Fruit fly (Drosophila melanogaster) whole organism, wandering third instar larva: Measurements from ENCODE around the gene CG4022.

Experiments
- Abd-B ChIP-seq: fragments of >200 bp; optimal IDR thresholded peaks from 2 replicates; lab custom pipeline; 2017; ENCODE audit warnings: missing biosample characterization, missing genetic modification characterization
- CG9705 ChIP-seq: fragments of 200-800 bp; sonication (Bioruptor generic); optimal IDR thresholded peaks from 2 replicates; lab custom pipeline; 2018; ENCODE audit warnings: missing biosample characterization, mild to moderate bottlenecking, missing genetic modification characterization
- Jra ChIP-seq: sonication (Bioruptor generic); optimal IDR thresholded peaks from 2 replicates; lab custom pipeline; 2016; ENCODE audit warnings: missing biosample characterization, missing genetic modification characterization
- Myc ChIP-seq: fragments of >200 bp; optimal IDR thresholded peaks from 2 replicates; lab custom pipeline; 2017
- br ChIP-seq: fragments of 200-800 bp; sonication (Bioruptor generic); optimal IDR thresholded peaks from 2 replicates; lab custom pipeline; 2016; ENCODE audit warnings: missing biosample characterization, missing genetic modification characterization
- dl ChIP-seq, 2 experiments: fragments of 175-275, 200-275 bp in 1 of 2; fragments of 200-275 bp in 1 of 2; sonication (Bioruptor generic); optimal IDR thresholded peaks; lab custom pipeline; 2018; ENCODE audit warnings: mild to moderate bottlenecking in 2 of 2, missing biosample characterization in 2 of 2, missing genetic modification characterization in 2 of 2, moderate library complexity in 2 of 2; ENCODE audit not compliant: partially characterized antibody in 2 of 2, insufficient read depth in 1 of 2
- dsf ChIP-seq: sonication (Bioruptor generic); optimal IDR thresholded peaks from 2 replicates; lab custom pipeline; 2016; ENCODE audit warnings: missing biosample characterization, missing genetic modification characterization, borderline replicate concordance
- h ChIP-seq: fragments of 200-800 bp; sonication (Bioruptor generic); optimal IDR thresholded peaks from 3 replicates; lab custom pipeline; 2016; ENCODE audit warnings: missing biosample characterization, mild to moderate bottlenecking, missing genetic modification characterization
- lola ChIP-seq: fragments of >200 bp; optimal IDR thresholded peaks from 2 replicates; lab custom pipeline; 2017; ENCODE audit warnings: missing biosample characterization, missing genetic modification characterization
- pan ChIP-seq: fragments of >200 bp; optimal IDR thresholded peaks from 2 replicates; lab custom pipeline; 2017
- usp ChIP-seq: fragments of >200 bp; optimal IDR thresholded peaks from 2 replicates; lab custom pipeline; 2017; ENCODE audit warnings: missing biosample characterization, missing genetic modification characterization
- woc ChIP-seq: sonication (Bioruptor generic); optimal IDR thresholded peaks from 2 replicates; lab custom pipeline; 2016; ENCODE audit warnings: missing biosample characterization, mild to moderate bottlenecking, missing genetic modification characterization

DNA sequence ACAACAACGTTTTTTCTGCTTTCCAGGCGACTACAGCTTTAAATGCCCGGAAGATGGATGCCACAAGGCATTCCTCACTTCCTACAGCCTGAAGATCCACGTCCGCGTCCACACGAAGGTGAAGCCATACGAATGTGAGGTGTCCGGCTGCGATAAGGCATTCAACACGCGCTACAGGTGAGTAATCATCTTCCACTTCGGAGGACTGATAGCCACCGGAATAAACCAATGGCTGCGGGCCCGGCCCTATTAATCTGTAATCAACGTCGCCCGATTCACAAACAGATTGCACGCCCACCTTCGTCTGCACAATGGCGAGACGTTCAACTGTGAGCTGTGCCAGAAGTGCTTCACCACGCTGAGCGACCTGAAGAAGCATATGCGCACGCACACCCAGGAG lies 25.2 kb upstream of the CG4022 start:
- TF ChIP-seq dsf (GFP tag; lab: Kevin White, UChicago) (no peak), pan (lab: Kevin White, UChicago) (no peak), Jra (GFP tag; lab: Kevin White, UChicago) (no peak), usp (GFP tag; lab: Kevin White, UChicago) (no peak), h (GFP tag; lab: Kevin White, UChicago) (peak; percentile 4), CG9705 (GFP tag; lab: Kevin White, UChicago) (no peak), Myc (lab: Kevin White, UChicago) (no peak), br (GFP tag; lab: Kevin White, UChicago) (no peak), dl (GFP tag; optimal IDR thresholded peaks at IDR 0.05; lab: Kevin White, UChicago; ENCODE audit: insufficient read depth in 1 of 2, partially characterized antibody in 2 of 2) (no peak), lola (GFP tag; lab: Kevin White, UChicago) (no peak), woc (GFP tag; lab: Kevin White, UChicago) (no peak), Abd-B (GFP tag; lab: Kevin White, UChicago) (no peak)
